Fruit fly (Drosophila melanogaster) S2 (cell line): ENCODE data around the gene CG12010.
A peak's percentile ranks its signal among the peaks of the same experiment; 100 is the strongest.

Source experiments
- CG8478 ChIP-seq: fragments of >200 bp; optimal IDR thresholded peaks from 2 replicates; lab custom pipeline; 2018
- CTCF ChIP-seq, 2 experiments: fragments of >200 bp; optimal IDR thresholded peaks; 2 replicates each; lab custom pipeline; 2018

Gene CG12010

dm6 chr3L:3373994-3374623 lies at the start of gene CG12010, which contains the start of gene Ythdc1:
CG12010 (plus strand) TSS chr3L:3374282.
Ythdc1 (minus strand) TSS chr3L:3374170.
- TF ChIP-seq CTCF (optimal IDR thresholded peaks at IDR 0.05; lab: Kevin White, UChicago), result peak; percentile 15 to 42
- no peak for TF ChIP-seq CG8478

DNA sequence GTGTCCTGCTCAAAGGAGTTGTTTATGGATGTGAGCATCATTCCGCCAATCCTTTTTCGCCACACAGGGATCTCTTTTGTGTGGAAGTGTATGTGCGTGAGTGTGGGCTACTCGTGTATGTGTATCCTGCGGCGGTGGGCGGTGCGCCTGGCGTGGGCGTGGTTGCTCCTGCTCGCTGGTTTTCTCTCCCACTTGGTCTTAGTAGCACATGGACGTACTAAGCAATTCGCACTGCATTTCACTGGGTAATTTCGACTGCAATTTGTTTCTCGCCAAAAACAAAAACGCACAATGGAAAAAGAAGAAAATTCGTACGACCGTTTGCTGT lies 48.5 kb upstream of the CG12010 start:
- no peak for TF ChIP-seq CTCF (optimal IDR thresholded peaks at IDR 0.05; lab: Kevin White, UChicago)
- TF ChIP-seq CG8478, result no peak

- TF ChIP-seq CG8478, result no peak
- no peak for TF ChIP-seq CTCF (optimal IDR thresholded peaks at IDR 0.05; lab: Kevin White, UChicago)
These were observed 47.9 kb upstream of the CG12010 start, which contains the start of gene Gtpx for dm6 chr3L:3325925-3326903. Gtpx (plus strand) TSS chr3L:3326265.

dm6 chr3L:3328771-3329170 lies 45.3 kb upstream of the CG12010 start, which contains the start of gene Strip:
Strip (minus strand) TSS chr3L:3328871.
- TF ChIP-seq CTCF (optimal IDR thresholded peaks at IDR 0.05; lab: Kevin White, UChicago), result no peak
- TF ChIP-seq CG8478, result no peak

DNA sequence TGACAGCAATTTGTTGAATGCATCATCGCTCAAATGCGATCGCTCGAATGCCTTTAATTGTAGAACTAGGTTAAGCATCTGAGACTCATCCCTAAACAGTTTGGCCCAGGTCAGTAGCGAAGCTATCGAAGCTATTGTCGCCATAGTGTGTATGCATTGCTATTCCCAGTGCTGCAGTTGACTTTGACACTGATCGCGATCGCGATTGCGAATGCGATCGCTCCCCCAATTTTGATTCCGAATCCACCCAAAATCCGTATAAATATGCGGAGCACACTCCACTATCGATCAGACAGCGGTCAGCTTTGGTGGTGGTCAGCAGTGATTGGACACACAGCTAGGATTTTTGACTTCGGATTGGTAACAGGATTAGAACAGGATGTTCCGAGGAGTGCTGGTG lies 44.3 kb upstream of the CG12010 start, which contains the start of gene CG14961:
Gene CG14961, plus strand, starts transcription at position 301 of the 400 bp plus-strand sequence.
- TF ChIP-seq CTCF (optimal IDR thresholded peaks at IDR 0.05; lab: Kevin White, UChicago) (no peak), CG8478 (no peak)

- no peak for TF ChIP-seq CG8478
- no peak for TF ChIP-seq CTCF (optimal IDR thresholded peaks at IDR 0.05; lab: Kevin White, UChicago)
These were observed 39.3 kb upstream of the CG12010 start, which contains the start of gene CG14969 for dm6 chr3L:3334784-3335183. CG14969 (minus strand) TSS chr3L:3334978.

dm6 chr3L:3335688-3336087 lies 38.4 kb upstream of the CG12010 start, which contains the start of gene Drsl1:
Drsl1 (minus strand) TSS chr3L:3335788.
- TF ChIP-seq CG8478, result no peak
- TF ChIP-seq CTCF (optimal IDR thresholded peaks at IDR 0.05; lab: Kevin White, UChicago), result no peak

DNA sequence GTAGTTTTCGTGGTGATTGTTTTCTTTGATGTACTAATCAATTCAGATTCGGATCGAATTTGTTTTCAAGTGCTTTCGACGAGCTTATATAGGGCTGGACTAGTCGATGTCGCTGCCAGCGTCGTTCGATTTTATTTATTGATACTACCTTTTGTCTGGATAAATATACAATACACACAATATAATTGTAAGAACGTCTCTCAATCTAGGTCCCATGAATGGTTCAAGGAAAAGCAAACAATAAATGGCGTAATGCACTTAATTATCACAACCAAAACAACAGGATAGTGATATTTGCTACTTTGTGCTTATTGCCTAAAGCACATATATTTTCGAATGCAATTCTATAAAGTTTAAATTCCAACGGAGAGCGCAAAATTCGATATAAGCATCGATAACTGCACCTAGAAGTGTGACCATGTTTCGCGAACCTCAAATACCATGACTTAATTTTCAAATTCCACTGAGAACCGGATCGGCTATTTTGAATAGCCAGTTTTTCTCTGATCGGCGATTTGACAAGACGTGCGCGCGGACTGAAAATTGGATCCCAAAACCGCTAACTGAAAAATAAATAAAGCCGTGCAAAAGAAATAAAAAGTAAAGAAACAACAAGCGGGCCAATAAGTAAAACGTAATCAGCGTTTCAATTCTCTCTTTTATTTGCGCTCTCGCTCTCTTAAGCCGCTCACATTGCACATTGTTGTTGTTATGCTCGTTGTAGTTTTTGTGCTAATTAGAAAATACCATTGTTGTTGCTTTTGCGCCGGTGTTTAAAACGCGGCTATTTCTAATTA lies 37.5 kb upstream of the CG12010 start, which contains the start of the genes Drsl6 and kst:
Gene Drsl6, minus strand, starts transcription at position 51 of the 797 bp plus-strand sequence.
Gene kst, plus strand, starts transcription at position 493 of the 797 bp plus-strand sequence.
- TF ChIP-seq CTCF (optimal IDR thresholded peaks at IDR 0.05; lab: Kevin White, UChicago) (no peak), CG8478 (no peak)

dm6 chr3L:3337345-3337928 lies 36.6 kb upstream of the CG12010 start:
- TF ChIP-seq CTCF (optimal IDR thresholded peaks at IDR 0.05; lab: Kevin White, UChicago) (no peak), CG8478 (no peak)

- TF ChIP-seq CTCF (optimal IDR thresholded peaks at IDR 0.05; lab: Kevin White, UChicago) (no peak), CG8478 (no peak)
These were observed 35.8 kb upstream of the CG12010 start for dm6 chr3L:3338028-3338855.

- TF ChIP-seq CG8478, result no peak
- TF ChIP-seq CTCF (optimal IDR thresholded peaks at IDR 0.05; lab: Kevin White, UChicago), result no peak
These were observed 35.0 kb upstream of the CG12010 start for dm6 chr3L:3338882-3339590.

DNA sequence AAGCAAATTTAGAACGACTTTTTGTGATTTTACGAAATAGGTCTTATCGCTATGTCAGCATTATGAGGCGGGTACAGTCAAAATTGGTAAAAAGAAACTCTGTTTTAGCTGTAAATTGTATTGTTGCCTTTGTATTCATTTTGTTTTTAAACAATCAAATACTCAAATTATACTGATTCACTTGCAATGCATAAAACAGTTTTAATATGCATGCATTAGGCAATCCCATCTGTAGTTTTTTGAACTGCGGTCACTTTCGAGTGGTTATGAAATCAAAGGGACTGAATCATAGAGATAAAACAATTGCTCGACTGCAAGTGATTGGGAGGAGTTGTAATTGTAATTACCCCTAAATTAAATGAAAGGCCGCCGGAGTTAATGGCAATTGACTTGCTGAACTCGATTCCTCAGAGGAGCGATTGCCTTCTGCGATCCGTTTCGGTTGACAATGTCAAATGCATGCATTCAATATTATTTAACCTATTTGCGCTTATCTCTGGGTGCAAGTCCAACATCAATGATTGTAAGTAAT lies 34.3 kb upstream of the CG12010 start:
- no peak for TF ChIP-seq CG8478
- TF ChIP-seq CTCF (optimal IDR thresholded peaks at IDR 0.05; lab: Kevin White, UChicago), result no peak
